Fruit fly (Drosophila melanogaster): ENCODE data around the gene CG31221.

The CG31221 gene

DNA sequence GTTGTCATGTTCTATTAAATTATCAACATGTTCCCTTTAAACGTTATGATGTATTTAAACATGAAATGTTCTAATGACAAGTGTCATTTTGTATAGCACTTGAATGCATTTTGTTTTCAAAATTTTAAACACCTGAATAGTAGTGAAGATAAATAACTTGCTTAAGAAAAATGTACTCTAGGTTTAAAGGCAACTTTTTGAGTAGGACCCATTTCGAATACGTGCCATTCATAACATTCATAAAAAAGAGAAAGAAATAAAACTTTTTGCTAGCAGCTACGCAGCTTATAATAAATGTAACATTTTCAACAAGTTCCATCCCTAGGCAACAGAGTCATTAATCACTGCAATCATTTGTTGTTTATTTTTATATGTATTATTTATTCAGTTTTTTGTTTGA is 73.9 kb downstream of the CG31221 start (continued):
- no peak for TF ChIP-seq Nf-YA (GFP tag; IDR thresholded peaks at IDR 0.05)
- TF ChIP-seq bsh (GFP tag; optimal IDR thresholded peaks at IDR 0.05), result peak in 1 of 2 experiments; percentile 25
- no peak for TF ChIP-seq CG32772 (GFP tag; IDR thresholded peaks at IDR 0.05)
- no peak for TF ChIP-seq chinmo (GFP tag; IDR thresholded peaks at IDR 0.05; ENCODE audit: partially characterized antibody)
- no peak for TF ChIP-seq ind (GFP tag; optimal IDR thresholded peaks at IDR 0.05)
- no peak for TF ChIP-seq al (GFP tag; IDR thresholded peaks at IDR 0.05)
- TF ChIP-seq dimm (GFP tag; IDR thresholded peaks at IDR 0.05), result no peak
- TF ChIP-seq CG11723 (GFP tag; optimal IDR thresholded peaks at IDR 0.05), result no peak
- no peak for TF ChIP-seq CG8924 (tag; optimal IDR thresholded peaks at IDR 0.05)
- TF ChIP-seq Rfx (GFP tag; IDR thresholded peaks at IDR 0.05), result no peak
- peak; percentile 16; the same call in 1 of the 2 replicates for TF ChIP-seq Xrp1 (GFP tag; IDR thresholded peaks at IDR 0.05)
- peak; percentile 59 for TF ChIP-seq Sox102F (GFP tag; optimal IDR thresholded peaks at IDR 0.05)
- TF ChIP-seq Jarid2 (GFP tag; optimal IDR thresholded peaks at IDR 0.05), result no peak
- TF ChIP-seq prd (optimal IDR thresholded peaks at IDR 0.05), result no peak
- TF ChIP-seq prd (GFP tag; IDR thresholded peaks at IDR 0.05), result no peak
- TF ChIP-seq CG2678 (tag; optimal IDR thresholded peaks at IDR 0.05), result no peak
- TF ChIP-seq Max (GFP tag; optimal IDR thresholded peaks at IDR 0.05), result no peak
- TF ChIP-seq Gug (GFP tag; IDR thresholded peaks at IDR 0.05), result no peak

dm6 chr3R:19489963-19490362 is 77.5 kb downstream of the CG31221 start:
- TF ChIP-seq ara (GFP tag; IDR thresholded peaks at IDR 0.05) (peak; percentile 36; the same call in 1 of the 2 replicates), Nf-YA (GFP tag; IDR thresholded peaks at IDR 0.05) (0 out of 2 replicates have a peak, but pooled peaks have one; percentile 15), CG18599 (GFP tag; optimal IDR thresholded peaks at IDR 0.05) (no peak), Ets65A (GFP tag) (peak; percentile 70), B-H1 (GFP tag; IDR thresholded peaks at IDR 0.05) (no peak), slbo (GFP tag; IDR thresholded peaks at IDR 0.05) (peak; percentile 12; the same call in 1 of the 2 replicates), lilli (GFP tag; optimal IDR thresholded peaks at IDR 0.05) (no peak), dmrt11E (tag; optimal IDR thresholded peaks at IDR 0.05) (no peak)

DNA sequence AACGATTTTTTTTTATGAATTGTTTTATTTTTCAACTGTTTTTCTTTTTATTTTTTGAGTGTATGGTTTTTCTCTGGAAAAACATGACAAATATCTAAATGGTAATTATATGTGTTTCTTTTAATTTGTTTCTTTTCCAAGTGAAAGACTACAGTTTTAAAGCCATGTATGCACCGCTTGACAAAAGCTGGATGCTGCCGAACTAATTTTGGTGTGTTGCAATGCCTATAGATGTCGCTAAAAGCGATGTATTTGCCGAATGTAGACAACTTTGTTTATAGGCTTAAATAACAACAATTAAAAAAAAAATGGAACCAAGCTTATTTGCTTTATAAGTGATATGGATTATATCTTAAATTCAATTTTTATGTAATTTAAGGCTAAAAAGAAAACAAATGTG is 78.5 kb downstream of the CG31221 start, which contains the start of gene CG15025:
CG15025 (minus strand) TSS at position 120 of the 400 bp plus-strand sequence.
- TF ChIP-seq Xbp1 (GFP tag; optimal IDR thresholded peaks at IDR 0.05) (peak; percentile 57), CG10274 (GFP tag; optimal IDR thresholded peaks at IDR 0.05) (no peak), fru (optimal IDR thresholded peaks at IDR 0.05) (no peak), sens (GFP tag) (peak; percentile 84), ase (GFP tag; IDR thresholded peaks at IDR 0.05) (0 out of 3 replicates have a peak, but pooled peaks have one; percentile 35), Aef1 (GFP tag; IDR thresholded peaks at IDR 0.05) (peak; percentile 50; the same call in 2 of the 3 replicates), chif (GFP tag; optimal IDR thresholded peaks at IDR 0.05) (peak; percentile 17 to 51), CG11456 (GFP tag; IDR thresholded peaks at IDR 0.05) (peak; percentile 75; the same call in 2 of the 3 replicates), Abd-B (GFP tag; optimal IDR thresholded peaks at IDR 0.05) (peak; percentile 60), H15 (GFP tag; IDR thresholded peaks at IDR 0.05) (no peak), pros (GFP tag; optimal IDR thresholded peaks at IDR 0.05) (no peak), Camta (GFP tag; optimal IDR thresholded peaks at IDR 0.05) (no peak), CG16815 (GFP tag; optimal IDR thresholded peaks at IDR 0.05) (no peak), dimm (GFP tag; IDR thresholded peaks at IDR 0.05) (no peak), CG7839 (tag; optimal IDR thresholded peaks at IDR 0.05) (peak; percentile 37), Hmx (GFP tag; optimal IDR thresholded peaks at IDR 0.05) (no peak), CG4424 (GFP tag; optimal IDR thresholded peaks at IDR 0.05) (peak; percentile 16), bsh (GFP tag; optimal IDR thresholded peaks at IDR 0.05) (peak in 1 of 2 experiments; percentile 11), PHDP (tag; optimal IDR thresholded peaks at IDR 0.05) (peak; percentile 24), slp2 (GFP tag; optimal IDR thresholded peaks at IDR 0.05) (peak; percentile 7), inv (GFP tag; IDR thresholded peaks at IDR 0.05; ENCODE audit: partially characterized antibody) (peak; percentile 30), CG13287 (GFP tag; IDR thresholded peaks at IDR 0.05; ENCODE audit: partially characterized antibody) (peak; percentile 48; the same call in 1 of the 2 replicates), CG18011 (GFP tag; optimal IDR thresholded peaks at IDR 0.05) (peak; percentile 97), knrl (GFP tag; IDR thresholded peaks at IDR 0.05; ENCODE audit: partially characterized antibody) (peak; percentile 64; the same call in 2 of the 3 replicates), CG6791 (GFP tag; IDR thresholded peaks at IDR 0.05; ENCODE audit: partially characterized antibody) (peak; percentile 80; the same call in 2 of the 3 replicates), Max (GFP tag; optimal IDR thresholded peaks at IDR 0.05) (no peak), CG17186 (GFP tag; optimal IDR thresholded peaks at IDR 0.05) (no peak)

Measured in whole organism, embryonic.